Worm (Caenorhabditis elegans) whole organism, L3 larva: ENCODE results near the gene M28.4.
A peak's percentile ranks its signal among the peaks of the same experiment; 100 is the strongest.

Experiments used
- ceh-16 ChIP-seq: sonication (generic microtip); optimal IDR thresholded peaks from 2 replicates; lab custom pipeline; 2017; ENCODE audit warnings: missing biosample characterization, missing genetic modification characterization
- ceh-28 ChIP-seq: fragments of 150-350 bp; optimal IDR thresholded peaks from 2 replicates; lab custom pipeline; 2014; ENCODE audit warnings: missing biosample characterization, missing genetic modification reagents, missing genetic modification characterization
- ceh-82 ChIP-seq: fragments of 150-350 bp; optimal IDR thresholded peaks from 2 replicates; lab custom pipeline; 2014; ENCODE audit warnings: missing biosample characterization, missing genetic modification characterization
- ceh-9 ChIP-seq: sonication (generic microtip); optimal IDR thresholded peaks from 2 replicates; lab custom pipeline; 2018; ENCODE audit warnings: missing biosample characterization, missing genetic modification characterization
- daf-12 ChIP-seq: fragments of 150-350 bp; optimal IDR thresholded peaks from 2 replicates; lab custom pipeline; 2014; ENCODE audit warnings: missing biosample characterization, missing genetic modification reagents, missing genetic modification characterization
- egl-27 ChIP-seq: sonication (generic microtip); optimal IDR thresholded peaks from 4 replicates; lab custom pipeline; 2017; ENCODE audit warnings: missing biosample characterization, missing genetic modification reagents, missing genetic modification characterization
- egl-5 ChIP-seq: fragments of 150-350 bp; optimal IDR thresholded peaks from 2 replicates; lab custom pipeline; 2017; ENCODE audit warnings: missing biosample characterization, missing genetic modification reagents, missing genetic modification characterization, inconsistent platforms
- elt-2 ChIP-seq: sonication (generic microtip); optimal IDR thresholded peaks from 2 replicates; lab custom pipeline; 2016; ENCODE audit warnings: missing genetic modification reagents, mild to moderate bottlenecking, missing genetic modification characterization, missing compliant biosample characterization
- fkh-10 ChIP-seq: sonication (generic microtip); optimal IDR thresholded peaks from 2 replicates; lab custom pipeline; 2017; ENCODE audit warnings: missing biosample characterization, missing genetic modification reagents, missing genetic modification characterization
- fkh-2 ChIP-seq: fragments of 150-350 bp; optimal IDR thresholded peaks from 2 replicates; lab custom pipeline; 2014; ENCODE audit warnings: missing biosample characterization, missing genetic modification reagents, missing genetic modification characterization
- fos-1 ChIP-seq: fragments of 150-350 bp; optimal IDR thresholded peaks from 2 replicates; lab custom pipeline; 2014; ENCODE audit warnings: missing biosample characterization, missing genetic modification characterization
- hmg-11 ChIP-seq: sonication (generic microtip); optimal IDR thresholded peaks from 2 replicates; lab custom pipeline; 2016; ENCODE audit warnings: missing genetic modification characterization, missing compliant biosample characterization
- jun-1 ChIP-seq: fragments of 150-350 bp; optimal IDR thresholded peaks from 2 replicates; lab custom pipeline; 2014; ENCODE audit warnings: missing biosample characterization, missing genetic modification reagents, missing genetic modification characterization
- lin-39 ChIP-seq: fragments of 150-350 bp; optimal IDR thresholded peaks from 2 replicates; lab custom pipeline; 2018; ENCODE audit warnings: missing biosample characterization, missing genetic modification reagents, missing genetic modification characterization
- lsy-12 ChIP-seq: sonication (generic microtip); optimal IDR thresholded peaks from 2 replicates; lab custom pipeline; 2016; ENCODE audit warnings: mild to moderate bottlenecking, missing genetic modification characterization, missing compliant biosample characterization
- mdl-1 ChIP-seq: fragments of 150-350 bp; optimal IDR thresholded peaks from 2 replicates; lab custom pipeline; 2014; ENCODE audit warnings: missing biosample characterization, missing genetic modification characterization
- mml-1 ChIP-seq: fragments of 150-350 bp; sonication (generic microtip); optimal IDR thresholded peaks from 3 replicates; lab custom pipeline; 2014; ENCODE audit warnings: missing biosample characterization, missing genetic modification characterization
- nfya-1 ChIP-seq: sonication (generic microtip); optimal IDR thresholded peaks from 2 replicates; lab custom pipeline; 2017; ENCODE audit warnings: missing genetic modification characterization, mild to moderate bottlenecking, missing compliant biosample characterization, antibody characterized with exemption, moderate library complexity; ENCODE audit not compliant: insufficient read depth
- nhr-11 ChIP-seq: fragments of 150-350 bp; optimal IDR thresholded peaks from 2 replicates; lab custom pipeline; 2014; ENCODE audit warnings: missing biosample characterization, missing genetic modification characterization
- nhr-12 ChIP-seq: fragments of 150-350 bp; optimal IDR thresholded peaks from 2 replicates; lab custom pipeline; 2014; ENCODE audit warnings: missing biosample characterization, missing genetic modification characterization
- nhr-237 ChIP-seq: fragments of 150-350 bp; optimal IDR thresholded peaks from 2 replicates; lab custom pipeline; 2014; ENCODE audit warnings: missing biosample characterization, missing genetic modification characterization
- nhr-25 ChIP-seq: sonication (generic microtip); optimal IDR thresholded peaks from 2 replicates; lab custom pipeline; 2017; ENCODE audit warnings: missing biosample characterization, missing genetic modification characterization
- nhr-28 ChIP-seq: fragments of 150-350 bp; optimal IDR thresholded peaks from 2 replicates; lab custom pipeline; 2014; ENCODE audit warnings: missing biosample characterization, missing genetic modification characterization
- nhr-43 ChIP-seq: sonication (generic microtip); optimal IDR thresholded peaks from 2 replicates; lab custom pipeline; 2016; ENCODE audit warnings: mild to moderate bottlenecking, missing genetic modification characterization, missing compliant biosample characterization; ENCODE audit not compliant: poor library complexity, severe bottlenecking
- nhr-76 ChIP-seq: fragments of 150-350 bp; sonication (generic microtip); optimal IDR thresholded peaks from 5 replicates; lab custom pipeline; 2014; ENCODE audit warnings: missing biosample characterization, missing genetic modification characterization
- pha-4 ChIP-seq: fragments of 150-350 bp; optimal IDR thresholded peaks from 2 replicates; lab custom pipeline; 2014; ENCODE audit warnings: missing biosample characterization, missing genetic modification reagents, missing genetic modification characterization
- pqm-1 ChIP-seq: fragments of 150-350 bp; optimal IDR thresholded peaks from 2 replicates; lab custom pipeline; 2017; ENCODE audit warnings: missing biosample characterization, missing genetic modification characterization, inconsistent platforms
- skn-1 ChIP-seq: fragments of 150-350 bp; optimal IDR thresholded peaks from 2 replicates; lab custom pipeline; 2014; ENCODE audit warnings: missing biosample characterization, missing genetic modification characterization
- snpc-4 ChIP-seq: fragments of 150-350 bp; optimal IDR thresholded peaks from 2 replicates; lab custom pipeline; 2014; ENCODE audit warnings: missing biosample characterization, missing genetic modification characterization
- unc-39 ChIP-seq: sonication (generic microtip); optimal IDR thresholded peaks from 4 replicates; lab custom pipeline; 2017; ENCODE audit warnings: missing biosample characterization, missing genetic modification characterization
- unc-62 ChIP-seq: fragments of 150-350 bp; sonication (generic microtip); optimal IDR thresholded peaks from 4 replicates; lab custom pipeline; 2014; ENCODE audit warnings: missing biosample characterization, missing genetic modification reagents, missing genetic modification characterization
- zag-1 ChIP-seq: fragments of 150-350 bp; optimal IDR thresholded peaks from 2 replicates; lab custom pipeline; 2014; ENCODE audit warnings: missing biosample characterization, missing genetic modification characterization
- ztf-11 ChIP-seq: fragments of 150-350 bp; optimal IDR thresholded peaks from 2 replicates; lab custom pipeline; 2014; ENCODE audit warnings: missing biosample characterization, missing genetic modification characterization

M28.4 gene

ce11 chrII:10659585-10659984, 16.1 kb downstream of the M28.4 start:
- TF ChIP-seq pqm-1 (tag; lab: Kevin White, UChicago) (no peak), lsy-12 (tag; lab: Kevin White, UChicago) (no peak), fkh-2 (tag; lab: Kevin White, UChicago) (no peak), skn-1 (tag; lab: Kevin White, UChicago) (no peak), fkh-10 (GFP tag; lab: Kevin White, UChicago) (no peak), nhr-76 (tag; lab: Kevin White, UChicago) (no peak), ceh-28 (tag; lab: Kevin White, UChicago) (no peak), nhr-43 (tag; lab: Kevin White, UChicago) (no peak), pha-4 (no peak)

DNA sequence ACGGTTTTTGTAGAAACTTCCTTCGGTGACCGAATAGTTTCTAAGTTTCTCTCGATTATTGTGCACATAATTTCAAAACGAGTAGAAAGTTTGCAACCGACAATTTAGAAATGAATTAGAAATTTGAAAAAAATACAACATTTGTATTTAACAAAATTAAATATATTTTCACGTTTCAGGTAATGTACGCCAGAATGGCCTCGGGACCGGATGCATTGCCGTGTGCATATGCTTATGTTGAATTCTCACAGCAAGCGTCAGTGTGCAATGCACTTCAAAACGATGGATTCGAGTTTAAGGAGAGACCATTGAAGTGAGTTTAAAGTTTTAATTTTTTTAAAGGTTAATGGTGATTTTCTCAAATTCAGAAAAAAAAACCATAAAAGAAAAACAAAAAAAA, 17.4 kb downstream of the M28.4 start, which contains the start of gene marc-2:
TSS of gene marc-2 (minus strand) at position 101 of the 400 bp plus-strand sequence.
- TF ChIP-seq zag-1 (tag; lab: Kevin White, UChicago) (no peak), egl-5 (no peak), skn-1 (tag; lab: Kevin White, UChicago) (no peak), ceh-82 (tag; lab: Kevin White, UChicago) (no peak), hmg-11 (no peak), mdl-1 (no peak)

DNA sequence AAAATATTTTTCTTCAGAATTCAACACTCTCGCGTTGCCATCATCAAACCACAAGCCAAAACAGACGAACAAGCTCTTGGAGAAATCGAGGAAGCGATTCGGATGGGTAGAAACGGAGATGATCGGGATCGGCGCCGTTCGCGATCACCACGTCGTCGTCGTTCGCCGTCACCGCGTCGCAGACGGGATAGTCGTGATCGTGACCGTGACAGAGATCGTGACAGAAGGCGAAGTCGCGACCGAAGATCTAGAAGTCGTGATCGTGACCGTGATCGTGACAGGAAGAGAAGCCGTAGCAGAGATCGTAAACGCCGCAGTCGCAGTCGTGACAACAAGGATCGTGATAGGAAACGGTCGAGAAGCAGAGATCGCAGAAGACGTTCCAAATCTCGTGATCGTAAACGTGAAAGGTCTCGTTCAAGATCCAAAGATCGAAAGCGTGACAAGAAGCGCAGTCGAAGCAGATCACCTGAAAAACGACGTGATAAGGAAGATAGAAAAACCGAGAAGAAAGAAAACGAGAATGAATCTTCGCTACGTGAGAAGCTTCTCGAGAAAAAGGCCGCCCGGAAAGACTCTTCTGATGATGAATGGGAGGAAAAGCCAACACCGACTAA, 18.1 kb downstream of the M28.4 start:
- TF ChIP-seq mdl-1, result no peak
- no peak for TF ChIP-seq elt-2 (tag; lab: Kevin White, UChicago)
- TF ChIP-seq unc-39 (tag; lab: Kevin White, UChicago), result no peak
- TF ChIP-seq nhr-25 (tag; lab: Kevin White, UChicago), result no peak
- peak; percentile 59 for TF ChIP-seq nhr-43 (tag; lab: Kevin White, UChicago)
- TF ChIP-seq fkh-2 (tag; lab: Kevin White, UChicago), result no peak
- TF ChIP-seq snpc-4, result no peak
- no peak for TF ChIP-seq fkh-10 (GFP tag; lab: Kevin White, UChicago)
- TF ChIP-seq ceh-9 (tag; lab: Kevin White, UChicago), result no peak

- TF ChIP-seq zag-1 (tag; lab: Kevin White, UChicago), result no peak
- TF ChIP-seq ztf-11 (tag; lab: Kevin White, UChicago), result no peak
- no peak for TF ChIP-seq nhr-25 (tag; lab: Kevin White, UChicago)
- no peak for TF ChIP-seq lin-39 (tag; lab: Kevin White, UChicago)
- no peak for TF ChIP-seq daf-12 (tag; lab: Kevin White, UChicago)
- no peak for TF ChIP-seq nhr-76 (tag; lab: Kevin White, UChicago)
- no peak for TF ChIP-seq hmg-11
- TF ChIP-seq mdl-1, result no peak
- TF ChIP-seq unc-62 (GFP tag; lab: Kevin White, UChicago), result no peak
- TF ChIP-seq elt-2 (tag; lab: Kevin White, UChicago), result no peak
- TF ChIP-seq ceh-28 (tag; lab: Kevin White, UChicago), result no peak
- TF ChIP-seq fkh-2 (tag; lab: Kevin White, UChicago), result no peak
- no peak for TF ChIP-seq nhr-11 (tag; lab: Kevin White, UChicago)
These were observed 18.8 kb downstream of the M28.4 start for ce11 chrII:10662279-10662678.

ce11 chrII:10662698-10663097, 19.2 kb downstream of the M28.4 start, which contains the start of gene D2089.8:
D2089.8 (minus strand) TSS chrII:10662781.
- TF ChIP-seq pha-4 (peak; percentile 43), ceh-16 (tag; lab: Kevin White, UChicago) (no peak), mdl-1 (no peak), unc-39 (tag; lab: Kevin White, UChicago) (no peak), lsy-12 (tag; lab: Kevin White, UChicago) (no peak), nfya-1 (tag; lab: Kevin White, UChicago) (peak; percentile 18), fkh-2 (tag; lab: Kevin White, UChicago) (no peak)

ce11 chrII:10665031-10665430, 21.5 kb downstream of the M28.4 start, which contains the start of gene D2089.3:
D2089.3 (minus strand) TSS chrII:10665131.
- TF ChIP-seq pha-4, result no peak
- no peak for TF ChIP-seq fos-1 (tag; lab: Kevin White, UChicago)
- TF ChIP-seq mml-1 (tag; lab: Kevin White, UChicago), result no peak
- no peak for TF ChIP-seq nfya-1 (tag; lab: Kevin White, UChicago)
- no peak for TF ChIP-seq egl-27 (tag; lab: Kevin White, UChicago)
- no peak for TF ChIP-seq jun-1 (tag; lab: Kevin White, UChicago)
- TF ChIP-seq unc-62 (GFP tag; lab: Kevin White, UChicago), result no peak
- TF ChIP-seq nhr-11 (tag; lab: Kevin White, UChicago), result no peak
- TF ChIP-seq nhr-12 (tag; lab: Kevin White, UChicago), result no peak
- no peak for TF ChIP-seq nhr-237 (tag; lab: Kevin White, UChicago)
- no peak for TF ChIP-seq lin-39 (tag; lab: Kevin White, UChicago)
- TF ChIP-seq nhr-28 (tag; lab: Kevin White, UChicago), result no peak
- no peak for TF ChIP-seq elt-2 (tag; lab: Kevin White, UChicago)
- TF ChIP-seq ceh-16 (tag; lab: Kevin White, UChicago), result no peak
- TF ChIP-seq snpc-4, result no peak
- no peak for TF ChIP-seq ceh-82 (tag; lab: Kevin White, UChicago)
